Worm (Caenorhabditis elegans) whole organism, midembryonic: ENCODE results near the gene C08F8.2.

Source experiments
- T22C8.4 ChIP-seq: fragments of 200-800 bp; sonication (Bioruptor generic); IDR thresholded peaks from 2 replicates; pipeline ENCODE4 v1.3.6; 2022; ENCODE audit warnings: missing genetic modification characterization, missing compliant biosample characterization
- cog-1 ChIP-seq: sonication (generic microtip); optimal IDR thresholded peaks from 2 replicates; lab custom pipeline; 2016; ENCODE audit warnings: missing genetic modification characterization, missing compliant biosample characterization
- flt-1 ChIP-seq: fragments of 200-800 bp; sonication (Bioruptor generic); IDR thresholded peaks from 2 replicates; pipeline ENCODE4 v1.3.6; 2022; ENCODE audit warnings: missing genetic modification characterization, missing compliant biosample characterization
- klf-2 ChIP-seq: fragments of 200-800 bp; sonication (Bioruptor generic); conservative IDR thresholded peaks from 2 replicates; pipeline ENCODE4 v1.3.6; 2022; ENCODE audit warnings: missing genetic modification reagents, missing genetic modification characterization, missing compliant biosample characterization
- med-1 ChIP-seq: sonication (generic microtip); optimal IDR thresholded peaks from 2 replicates; lab custom pipeline; 2017; ENCODE audit warnings: missing genetic modification characterization, mild to moderate bottlenecking, missing compliant biosample characterization, antibody characterized with exemption, missing genetic modification reagents; ENCODE audit not compliant: insufficient read depth
- ref-1 ChIP-seq: fragments of 200-800 bp; sonication (Bioruptor generic); conservative IDR thresholded peaks from 2 replicates; pipeline ENCODE4 v1.3.6; 2022; ENCODE audit warnings: missing genetic modification reagents, missing genetic modification characterization, missing compliant biosample characterization
- tab-1 ChIP-seq: fragments of 200-800 bp; sonication (Bioruptor generic); IDR thresholded peaks from 2 replicates; pipeline ENCODE4 v1.3.6; 2022; ENCODE audit warnings: missing genetic modification characterization, missing compliant biosample characterization
- ztf-23 ChIP-seq: fragments of 200-800 bp; sonication (Bioruptor generic); IDR thresholded peaks from 2 replicates; pipeline ENCODE4 v1.3.6; 2022; ENCODE audit warnings: missing genetic modification reagents, missing genetic modification characterization, missing compliant biosample characterization
- ztf-29 ChIP-seq: fragments of 200-800 bp; sonication (Bioruptor generic); IDR thresholded peaks from 2 replicates; pipeline ENCODE4 v1.3.6; 2022; ENCODE audit warnings: missing genetic modification reagents, missing genetic modification characterization, missing compliant biosample characterization

Gene C08F8.2

DNA sequence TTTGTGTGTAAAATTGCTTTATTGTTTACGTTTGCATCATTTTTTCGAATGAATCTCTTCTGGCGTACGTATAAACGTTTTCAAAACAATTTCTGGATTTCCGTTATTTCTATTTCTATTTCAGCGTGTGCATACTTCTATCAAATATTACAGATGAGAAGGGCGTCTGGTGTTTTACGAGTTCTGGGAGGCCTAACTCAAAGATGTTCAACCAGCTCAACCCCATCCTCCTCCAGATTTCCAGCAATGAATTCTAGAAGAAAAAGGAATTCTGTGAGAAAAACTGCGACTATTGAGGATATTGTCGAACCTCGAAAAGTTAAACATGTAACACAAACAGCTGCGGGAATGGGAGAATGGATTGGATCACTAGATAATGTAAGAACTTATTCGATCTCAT is at the start of gene C08F8.2:
TSS of gene C08F8.2 (plus strand) at position 154 of the 400 bp plus-strand sequence.
- TF ChIP-seq T22C8.4 (no peak), ztf-23 (GFP tag; lab: Robert Waterston, UW) (no peak), tab-1 (no peak), flt-1 (GFP tag; lab: Robert Waterston, UW) (no peak), med-1 (no peak), cog-1 (tag; lab: Kevin White, UChicago) (no peak), ztf-29 (GFP tag; lab: Robert Waterston, UW) (no peak), ref-1 (GFP tag; lab: Robert Waterston, UW) (no peak), klf-2 (no peak)

ce11 chrIV:11101383-11101782 is 49.4 kb upstream of the C08F8.2 start, which contains the start of gene srlf-18:
srlf-18 (minus strand) TSS chrIV:11101483.
- TF ChIP-seq flt-1 (GFP tag; lab: Robert Waterston, UW), result no peak
- TF ChIP-seq klf-2, result no peak
- no peak for TF ChIP-seq tab-1
- no peak for TF ChIP-seq ref-1 (GFP tag; lab: Robert Waterston, UW)
- TF ChIP-seq T22C8.4, result no peak
- no peak for TF ChIP-seq ztf-29 (GFP tag; lab: Robert Waterston, UW)
- no peak for TF ChIP-seq cog-1 (tag; lab: Kevin White, UChicago)
- TF ChIP-seq ztf-23 (GFP tag; lab: Robert Waterston, UW), result no peak
- no peak for TF ChIP-seq med-1

DNA sequence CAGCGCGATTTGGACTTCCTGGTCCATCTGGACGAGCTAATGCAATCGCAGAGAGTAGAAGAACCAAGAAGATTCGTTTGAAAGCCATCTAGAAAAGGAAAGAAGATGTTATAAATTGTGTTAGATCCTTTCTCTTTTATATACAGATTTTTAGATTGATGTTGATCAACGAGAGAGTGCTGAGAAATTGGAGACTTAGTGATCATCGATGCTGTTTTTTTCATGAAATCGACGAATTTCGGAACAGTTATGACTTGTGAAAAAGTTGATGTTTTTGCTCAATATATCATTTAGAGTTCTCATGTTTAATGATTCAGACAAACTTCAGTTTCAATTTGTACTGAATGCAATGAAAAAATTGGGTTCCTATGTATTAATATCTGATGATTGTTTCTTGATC is 48.2 kb upstream of the C08F8.2 start, which contains the start of gene srlf-17:
TSS of gene srlf-17 (minus strand) at position 101 of the 400 bp plus-strand sequence.
- no peak for TF ChIP-seq cog-1 (tag; lab: Kevin White, UChicago)
- no peak for TF ChIP-seq T22C8.4
- no peak for TF ChIP-seq klf-2
- no peak for TF ChIP-seq flt-1 (GFP tag; lab: Robert Waterston, UW)
- TF ChIP-seq tab-1, result no peak
- TF ChIP-seq ztf-29 (GFP tag; lab: Robert Waterston, UW), result no peak
- no peak for TF ChIP-seq ref-1 (GFP tag; lab: Robert Waterston, UW)
- TF ChIP-seq med-1, result no peak
- no peak for TF ChIP-seq ztf-23 (GFP tag; lab: Robert Waterston, UW)

- TF ChIP-seq T22C8.4 (no peak), ztf-23 (GFP tag; lab: Robert Waterston, UW) (no peak), flt-1 (GFP tag; lab: Robert Waterston, UW) (no peak), cog-1 (tag; lab: Kevin White, UChicago) (no peak), med-1 (no peak), ztf-29 (GFP tag; lab: Robert Waterston, UW) (no peak)
These were observed 47.3 kb upstream of the C08F8.2 start for ce11 chrIV:11103501-11103900.

- no peak for TF ChIP-seq cog-1 (tag; lab: Kevin White, UChicago)
- no peak for TF ChIP-seq ztf-23 (GFP tag; lab: Robert Waterston, UW)
- TF ChIP-seq T22C8.4, result no peak
- no peak for TF ChIP-seq ref-1 (GFP tag; lab: Robert Waterston, UW)
- no peak for TF ChIP-seq ztf-29 (GFP tag; lab: Robert Waterston, UW)
- TF ChIP-seq tab-1, result no peak
- TF ChIP-seq klf-2, result no peak
- no peak for TF ChIP-seq med-1
- TF ChIP-seq flt-1 (GFP tag; lab: Robert Waterston, UW), result no peak
These were observed 45.1 kb upstream of the C08F8.2 start, which contains the start of gene srlf-24 for ce11 chrIV:11105724-11106123. srlf-24 (minus strand) TSS chrIV:11105824.

- TF ChIP-seq tab-1 (no peak), klf-2 (no peak), ztf-23 (GFP tag; lab: Robert Waterston, UW) (no peak)
These were observed 41.0 kb upstream of the C08F8.2 start, which contains the start of gene pigk-1 for ce11 chrIV:11109771-11110170. pigk-1 (minus strand) TSS chrIV:11110018.

- TF ChIP-seq ref-1 (GFP tag; lab: Robert Waterston, UW) (no peak), ztf-29 (GFP tag; lab: Robert Waterston, UW) (no peak), ztf-23 (GFP tag; lab: Robert Waterston, UW) (no peak), flt-1 (GFP tag; lab: Robert Waterston, UW) (no peak), T22C8.4 (no peak)
These were observed 39.7 kb upstream of the C08F8.2 start, which contains the start of gene rps-5 for ce11 chrIV:11110995-11111619. rps-5 (minus strand) TSS chrIV:11111045.

- TF ChIP-seq ztf-29 (GFP tag; lab: Robert Waterston, UW), result no peak
- no peak for TF ChIP-seq ref-1 (GFP tag; lab: Robert Waterston, UW)
- no peak for TF ChIP-seq ztf-23 (GFP tag; lab: Robert Waterston, UW)
- no peak for TF ChIP-seq klf-2
- TF ChIP-seq flt-1 (GFP tag; lab: Robert Waterston, UW), result no peak
- TF ChIP-seq T22C8.4, result no peak
These were observed 38.9 kb upstream of the C08F8.2 start for ce11 chrIV:11111898-11112297.

DNA sequence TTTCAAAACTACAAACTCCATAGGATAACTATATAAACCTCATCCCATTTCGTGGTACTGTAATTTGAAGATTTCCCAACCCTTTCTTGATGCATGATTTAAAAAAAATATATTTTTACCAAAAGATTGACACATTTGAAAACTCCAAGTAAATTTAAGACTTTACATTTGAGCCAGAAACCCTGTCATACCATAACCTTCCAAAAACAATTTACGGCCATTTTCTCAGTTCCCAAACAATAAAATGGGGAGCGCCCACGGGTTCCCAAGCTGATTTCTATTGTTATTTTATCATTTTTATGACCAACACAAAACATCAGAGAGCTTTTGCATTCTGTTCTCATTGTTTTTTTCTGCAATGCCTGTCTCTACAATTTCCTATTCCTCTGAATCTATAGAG is 38.2 kb upstream of the C08F8.2 start, which contains the start of gene clc-9:
TSS of gene clc-9 (plus strand) at position 301 of the 400 bp plus-strand sequence.
- TF ChIP-seq ref-1 (GFP tag; lab: Robert Waterston, UW) (no peak), tab-1 (no peak), flt-1 (GFP tag; lab: Robert Waterston, UW) (no peak), med-1 (no peak), cog-1 (tag; lab: Kevin White, UChicago) (no peak), T22C8.4 (no peak), ztf-23 (GFP tag; lab: Robert Waterston, UW) (no peak)

DNA sequence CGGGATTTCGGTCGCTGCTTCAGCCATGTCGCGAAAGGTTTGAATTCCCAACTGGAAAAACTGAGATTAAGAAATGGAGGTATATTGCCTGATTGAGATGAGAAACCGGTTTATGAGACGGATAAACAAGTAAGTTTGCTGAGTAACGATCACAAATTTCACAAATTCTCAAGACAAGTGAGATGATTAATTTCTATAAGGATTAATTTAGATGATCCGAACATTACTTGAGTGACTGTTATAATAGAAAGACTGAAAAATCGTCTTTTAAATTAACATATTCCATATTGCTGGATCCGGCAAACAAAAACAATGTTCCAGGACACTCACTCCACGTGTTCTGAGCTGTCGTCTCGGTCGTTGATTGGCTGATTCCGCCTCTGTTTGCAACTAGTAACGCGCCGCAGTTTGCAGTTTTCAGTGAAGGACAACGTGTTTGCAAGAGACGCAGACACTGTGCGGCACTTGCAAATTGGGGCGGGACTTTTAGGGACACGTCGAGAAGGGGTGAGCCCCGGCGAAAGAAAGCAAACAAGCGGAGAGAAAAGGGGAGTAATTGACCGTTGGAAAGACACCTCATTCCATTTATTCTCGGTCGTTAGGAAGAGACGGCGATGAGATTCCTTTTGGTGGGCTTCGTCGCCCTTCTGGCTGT is 31.8 kb upstream of the C08F8.2 start, which contains the start of the genes imp-2 and enpl-1:
TSS of gene imp-2 (minus strand) at position 51 of the 655 bp plus-strand sequence.
TSS of gene enpl-1 (plus strand) at position 462 of the 655 bp plus-strand sequence.
- TF ChIP-seq tab-1 (0 out of 2 replicates have a peak, but pooled peaks have one; percentile 62), ztf-29 (GFP tag; lab: Robert Waterston, UW) (peak; percentile 34; the same call in 1 of the 2 replicates), flt-1 (GFP tag; lab: Robert Waterston, UW) (peak; percentile 72; the same call in 1 of the 2 replicates), cog-1 (tag; lab: Kevin White, UChicago) (peak; percentile 90), med-1 (no peak), klf-2 (0 out of 2 replicates have a peak, but pooled peaks have one; percentile 26), ref-1 (GFP tag; lab: Robert Waterston, UW) (no peak), ztf-23 (GFP tag; lab: Robert Waterston, UW) (peak; percentile 49; the same call in 1 of the 2 replicates), T22C8.4 (no peak)
